Worm (Caenorhabditis elegans) whole organism, L1 larva: ENCODE measurements around the gene grl-15.

Experiments
- alr-1 ChIP-seq: fragments of 200-800 bp; sonication (Bioruptor generic); optimal IDR thresholded peaks from 2 replicates; lab custom pipeline; 2018; ENCODE audit warnings: borderline replicate concordance, mild to moderate bottlenecking, missing genetic modification characterization, missing compliant biosample characterization
- ces-1 ChIP-seq: fragments of 150-350 bp; optimal IDR thresholded peaks from 2 replicates; lab custom pipeline; 2014; ENCODE audit warnings: missing biosample characterization, missing genetic modification reagents, missing genetic modification characterization
- elt-3 ChIP-seq, 6 experiments: fragments of 150-350 bp in 1 of 6; sonication (generic microtip); optimal IDR thresholded peaks; 2 replicates each; lab custom pipeline; 2017 to 2018; ENCODE audit warnings: missing biosample characterization in 6 of 6, missing genetic modification characterization in 6 of 6, inconsistent platforms in 1 of 6
- lin-35 ChIP-seq, 2 experiments: fragments of 150-350 bp; optimal IDR thresholded peaks; 2 replicates each; lab custom pipeline; 2014; ENCODE audit warnings: missing biosample characterization in 2 of 2, missing genetic modification characterization in 2 of 2, missing genetic modification reagents in 2 of 2
- lin-39 ChIP-seq: fragments of 150-350 bp; optimal IDR thresholded peaks from 2 replicates; lab custom pipeline; 2014; ENCODE audit warnings: missing biosample characterization, missing genetic modification reagents, missing genetic modification characterization
- lir-3 ChIP-seq: sonication (generic microtip); optimal IDR thresholded peaks from 2 replicates; lab custom pipeline; 2016; ENCODE audit warnings: mild to moderate bottlenecking, missing genetic modification characterization, moderate library complexity, missing compliant biosample characterization; ENCODE audit not compliant: poor library complexity
- mdl-1 ChIP-seq, 2 experiments: fragments of 150-350 bp; optimal IDR thresholded peaks; 2 replicates each; lab custom pipeline; 2014 to 2017; ENCODE audit warnings: missing biosample characterization in 2 of 2, missing genetic modification characterization in 2 of 2, inconsistent platforms in 1 of 2
- mep-1 ChIP-seq: fragments of 150-350 bp; optimal IDR thresholded peaks from 2 replicates; lab custom pipeline; 2014; ENCODE audit warnings: missing biosample characterization, missing genetic modification characterization
- nhr-11 ChIP-seq: fragments of 150-350 bp; optimal IDR thresholded peaks from 2 replicates; lab custom pipeline; 2014; ENCODE audit warnings: missing biosample characterization, missing genetic modification characterization
- nhr-28 ChIP-seq: fragments of 150-350 bp; optimal IDR thresholded peaks from 2 replicates; lab custom pipeline; 2014; ENCODE audit warnings: missing biosample characterization, missing genetic modification characterization
- nhr-76 ChIP-seq: sonication (generic microtip); optimal IDR thresholded peaks from 2 replicates; lab custom pipeline; 2017; ENCODE audit warnings: missing biosample characterization, missing genetic modification characterization
- pqm-1 ChIP-seq: sonication (generic microtip); optimal IDR thresholded peaks from 3 replicates; lab custom pipeline; 2017; ENCODE audit warnings: missing biosample characterization, missing genetic modification characterization
- ztf-11 ChIP-seq, 2 experiments: sonication (generic microtip); optimal IDR thresholded peaks; 2 replicates each; lab custom pipeline; 2016 to 2017; ENCODE audit warnings: missing genetic modification characterization in 2 of 2, missing biosample characterization in 1 of 2, missing compliant biosample characterization in 1 of 2
- ztf-4 ChIP-seq: fragments of 150-350 bp; optimal IDR thresholded peaks from 2 replicates; lab custom pipeline; 2014; ENCODE audit warnings: missing biosample characterization, missing genetic modification characterization

DNA sequence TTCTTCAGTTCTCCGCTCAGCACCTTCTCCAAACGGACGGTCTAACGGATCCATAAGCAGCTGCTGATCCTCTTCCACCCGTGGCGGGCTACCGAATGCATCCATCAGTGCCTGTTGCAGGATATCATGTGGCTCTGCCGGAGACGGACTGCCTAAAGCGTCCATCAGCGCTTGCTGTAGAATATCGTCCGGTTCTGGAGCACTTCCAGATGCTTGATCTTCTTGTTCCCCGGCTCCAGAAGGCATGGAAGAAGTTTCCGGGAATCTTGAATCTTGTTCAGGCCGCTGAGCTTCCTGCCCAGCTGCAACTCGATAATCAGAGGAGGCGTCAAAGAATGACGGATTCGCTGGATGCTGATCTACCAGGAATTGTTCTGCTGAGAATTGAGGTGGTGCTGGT is 30.5 kb downstream of the grl-15 start:
- TF ChIP-seq mdl-1 (tag; optimal IDR thresholded peaks at IDR 0.05; lab: Kevin White, UChicago) (no peak), ztf-4 (no peak), ztf-11 (tag; optimal IDR thresholded peaks at IDR 0.05; lab: Kevin White, UChicago) (no peak), nhr-28 (tag; lab: Kevin White, UChicago) (no peak), ces-1 (GFP tag; lab: Kevin White, UChicago) (no peak), nhr-11 (tag; lab: Kevin White, UChicago) (no peak), mep-1 (tag; lab: Kevin White, UChicago) (no peak), lir-3 (tag; lab: Kevin White, UChicago) (no peak), lin-35 (GFP tag; optimal IDR thresholded peaks at IDR 0.05; lab: Kevin White, UChicago) (no peak), lin-39 (tag; lab: Kevin White, UChicago) (no peak), elt-3 (tag; optimal IDR thresholded peaks at IDR 0.05; lab: Kevin White, UChicago) (no peak), pqm-1 (tag; lab: Kevin White, UChicago) (no peak), nhr-76 (tag; lab: Kevin White, UChicago) (no peak), alr-1 (no peak)
